Worm (Caenorhabditis elegans) whole organism, L1 larva: ENCODE data around the gene R06F6.14.

ENCODE experiments used
- C16A3.4 ChIP-seq: fragments of 150-350 bp; optimal IDR thresholded peaks from 2 replicates; lab custom pipeline; 2014; ENCODE audit warnings: missing biosample characterization, missing genetic modification characterization
- alr-1 ChIP-seq: fragments of 200-800 bp; sonication (Bioruptor generic); optimal IDR thresholded peaks from 2 replicates; lab custom pipeline; 2018; ENCODE audit warnings: borderline replicate concordance, mild to moderate bottlenecking, missing genetic modification characterization, missing compliant biosample characterization
- ama-1 ChIP-seq: fragments of 150-350 bp; optimal IDR thresholded peaks from 2 replicates; lab custom pipeline; 2014
- ceh-63 ChIP-seq: fragments of 200-800 bp; sonication (Bioruptor generic); optimal IDR thresholded peaks from 2 replicates; lab custom pipeline; 2018; ENCODE audit warnings: mild to moderate bottlenecking, missing genetic modification characterization, missing compliant biosample characterization
- ceh-82 ChIP-seq, 3 experiments: fragments of 150-350 bp in 1 of 3; sonication (generic microtip) in 2 of 3; optimal IDR thresholded peaks; 2 replicates each; lab custom pipeline; 2014 to 2017; ENCODE audit warnings: missing biosample characterization in 3 of 3, missing genetic modification characterization in 3 of 3
- ceh-88 ChIP-seq: fragments of 200-800 bp; sonication (Bioruptor generic); IDR thresholded peaks from 2 replicates; pipeline ENCODE4 v1.3.6; 2022; ENCODE audit warnings: missing genetic modification characterization, missing compliant biosample characterization
- ces-1 ChIP-seq: fragments of 150-350 bp; optimal IDR thresholded peaks from 2 replicates; lab custom pipeline; 2014; ENCODE audit warnings: missing biosample characterization, missing genetic modification reagents, missing genetic modification characterization
- ets-5 ChIP-seq: fragments of 200-800 bp; sonication (Bioruptor generic); IDR thresholded peaks from 2 replicates; pipeline ENCODE4 v1.3.6; 2022; ENCODE audit warnings: missing genetic modification characterization, missing compliant biosample characterization
- fkh-10 ChIP-seq: sonication (generic microtip); optimal IDR thresholded peaks from 2 replicates; lab custom pipeline; 2017; ENCODE audit warnings: missing biosample characterization, missing genetic modification reagents, missing genetic modification characterization
- fkh-8 ChIP-seq: sonication (generic microtip); optimal IDR thresholded peaks from 2 replicates; lab custom pipeline; 2016; ENCODE audit warnings: mild to moderate bottlenecking, missing genetic modification characterization, missing compliant biosample characterization
- fos-1 ChIP-seq: fragments of 150-350 bp; optimal IDR thresholded peaks from 2 replicates; lab custom pipeline; 2014; ENCODE audit warnings: missing biosample characterization, missing genetic modification characterization
- hlh-17 ChIP-seq: fragments of 200-800 bp; sonication (Bioruptor generic); optimal IDR thresholded peaks from 2 replicates; lab custom pipeline; 2018; ENCODE audit warnings: missing genetic modification characterization, mild to moderate bottlenecking, missing compliant biosample characterization, moderate library complexity, borderline replicate concordance
- hpl-2 ChIP-seq: fragments of 150-350 bp; optimal IDR thresholded peaks from 2 replicates; lab custom pipeline; 2014; ENCODE audit warnings: missing biosample characterization, missing genetic modification reagents, missing genetic modification characterization
- isw-1 ChIP-seq: fragments of 200-800 bp; sonication (Bioruptor generic); IDR thresholded peaks from 2 replicates; pipeline ENCODE4 v1.3.6; 2022; ENCODE audit warnings: missing genetic modification characterization, missing compliant biosample characterization
- lin-14 ChIP-seq: fragments of 200-800 bp; sonication (Bioruptor generic); optimal IDR thresholded peaks from 2 replicates; lab custom pipeline; 2018; ENCODE audit warnings: mild to moderate bottlenecking, missing genetic modification characterization, moderate library complexity, missing compliant biosample characterization
- lin-35 ChIP-seq, 2 experiments: fragments of 150-350 bp; optimal IDR thresholded peaks; 2 replicates each; lab custom pipeline; 2014; ENCODE audit warnings: missing biosample characterization in 2 of 2, missing genetic modification characterization in 2 of 2, missing genetic modification reagents in 2 of 2
- lir-3 ChIP-seq: sonication (generic microtip); optimal IDR thresholded peaks from 2 replicates; lab custom pipeline; 2016; ENCODE audit warnings: mild to moderate bottlenecking, missing genetic modification characterization, moderate library complexity, missing compliant biosample characterization; ENCODE audit not compliant: poor library complexity
- mep-1 ChIP-seq: fragments of 150-350 bp; optimal IDR thresholded peaks from 2 replicates; lab custom pipeline; 2014; ENCODE audit warnings: missing biosample characterization, missing genetic modification characterization
- nhr-11 ChIP-seq: fragments of 150-350 bp; optimal IDR thresholded peaks from 2 replicates; lab custom pipeline; 2014; ENCODE audit warnings: missing biosample characterization, missing genetic modification characterization
- nhr-47 ChIP-seq: sonication (generic microtip); optimal IDR thresholded peaks from 2 replicates; lab custom pipeline; 2016; ENCODE audit warnings: mild to moderate bottlenecking, missing genetic modification characterization, moderate library complexity, missing compliant biosample characterization
- nhr-71 ChIP-seq: sonication (generic microtip); optimal IDR thresholded peaks from 2 replicates; lab custom pipeline; 2016; ENCODE audit warnings: mild to moderate bottlenecking, missing genetic modification characterization, moderate library complexity, missing compliant biosample characterization
- nhr-77 ChIP-seq: fragments of 150-350 bp; optimal IDR thresholded peaks from 2 replicates; lab custom pipeline; 2014; ENCODE audit warnings: missing biosample characterization, missing genetic modification characterization
- nhr-85 ChIP-seq: sonication (generic microtip); peaks from one replicate; lab custom pipeline; 2016; ENCODE audit warnings: missing genetic modification characterization, inconsistent platforms, missing compliant biosample characterization
- nhr-90 ChIP-seq: sonication (generic microtip); optimal IDR thresholded peaks from 2 replicates; lab custom pipeline; 2016; ENCODE audit warnings: mild to moderate bottlenecking, missing genetic modification characterization, missing compliant biosample characterization; ENCODE audit not compliant: poor library complexity
- pax-3 ChIP-seq: fragments of 200-800 bp; sonication (Bioruptor generic); optimal IDR thresholded peaks from 2 replicates; lab custom pipeline; 2018; ENCODE audit warnings: mild to moderate bottlenecking, missing genetic modification characterization, moderate library complexity, missing compliant biosample characterization
- rnt-1 ChIP-seq: sonication (generic microtip); optimal IDR thresholded peaks from 2 replicates; lab custom pipeline; 2016; ENCODE audit warnings: mild to moderate bottlenecking, missing genetic modification characterization, moderate library complexity, missing compliant biosample characterization
- skn-1 ChIP-seq: fragments of 150-350 bp; optimal IDR thresholded peaks from 2 replicates; lab custom pipeline; 2014; ENCODE audit warnings: missing biosample characterization, missing genetic modification characterization
- snpc-4 ChIP-seq: fragments of 150-350 bp; optimal IDR thresholded peaks from 2 replicates; lab custom pipeline; 2014; ENCODE audit warnings: missing biosample characterization, missing genetic modification characterization
- sox-4 ChIP-seq: sonication (generic microtip); optimal IDR thresholded peaks from 2 replicates; lab custom pipeline; 2016; ENCODE audit warnings: missing genetic modification characterization, missing compliant biosample characterization
- sptf-1 ChIP-seq: fragments of 150-350 bp; optimal IDR thresholded peaks from 2 replicates; lab custom pipeline; 2014; ENCODE audit warnings: missing biosample characterization, missing genetic modification characterization
- swsn-7 ChIP-seq: sonication (generic microtip); optimal IDR thresholded peaks from 2 replicates; lab custom pipeline; 2016; ENCODE audit warnings: missing genetic modification characterization, missing compliant biosample characterization
- tbx-2 ChIP-seq: sonication (generic microtip); optimal IDR thresholded peaks from 2 replicates; lab custom pipeline; 2016; ENCODE audit warnings: missing genetic modification characterization, missing compliant biosample characterization
- tlp-1 ChIP-seq: fragments of 150-350 bp; optimal IDR thresholded peaks from 2 replicates; lab custom pipeline; 2014; ENCODE audit warnings: missing biosample characterization, missing genetic modification characterization
- unc-30 ChIP-seq: sonication (generic microtip); optimal IDR thresholded peaks from 2 replicates; lab custom pipeline; 2017; ENCODE audit warnings: missing biosample characterization, missing genetic modification characterization
- xbp-1 ChIP-seq: sonication (generic microtip); optimal IDR thresholded peaks from 2 replicates; lab custom pipeline; 2016; ENCODE audit warnings: missing genetic modification characterization, missing compliant biosample characterization
- zag-1 ChIP-seq: fragments of 150-350 bp; optimal IDR thresholded peaks from 2 replicates; lab custom pipeline; 2014; ENCODE audit warnings: missing biosample characterization, missing genetic modification characterization
- ztf-11 ChIP-seq, 2 experiments: sonication (generic microtip); optimal IDR thresholded peaks; 2 replicates each; lab custom pipeline; 2016 to 2017; ENCODE audit warnings: missing genetic modification characterization in 2 of 2, missing biosample characterization in 1 of 2, missing compliant biosample characterization in 1 of 2

R06F6.14 gene

DNA sequence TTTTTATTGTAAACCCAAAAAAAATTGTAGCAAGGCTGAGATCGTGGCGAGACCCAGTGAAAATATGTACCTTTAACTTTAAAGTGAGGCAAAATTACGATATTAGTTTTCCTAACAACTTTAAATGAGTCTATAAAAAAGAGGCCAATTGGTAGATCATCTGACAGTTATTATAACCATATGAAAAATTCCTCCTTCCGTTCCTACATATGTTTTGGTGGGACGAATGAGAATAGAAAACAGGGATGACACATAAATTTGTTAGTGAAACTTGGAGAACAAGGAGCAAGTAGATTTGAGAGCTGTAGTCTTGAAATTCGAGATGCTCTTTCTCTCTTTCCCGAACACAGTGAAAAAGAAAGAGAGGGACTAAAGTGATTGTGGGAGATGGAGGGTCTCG is 43.9 kb upstream of the R06F6.14 start:
- TF ChIP-seq nhr-71 (tag; lab: Kevin White, UChicago) = no peak
- no peak for TF ChIP-seq zag-1
- TF ChIP-seq swsn-7 = no peak
- TF ChIP-seq sox-4 (tag; lab: Kevin White, UChicago) = no peak
- no peak for TF ChIP-seq nhr-11
- TF ChIP-seq lin-35 (GFP tag; optimal IDR thresholded peaks at IDR 0.05; lab: Kevin White, UChicago) = no peak
- no peak for TF ChIP-seq ztf-11 (tag; optimal IDR thresholded peaks at IDR 0.05; lab: Kevin White, UChicago)
- TF ChIP-seq ets-5 (GFP tag; lab: Robert Waterston, UW) = no peak
- TF ChIP-seq, all 84 proteins: peak for 0

DNA sequence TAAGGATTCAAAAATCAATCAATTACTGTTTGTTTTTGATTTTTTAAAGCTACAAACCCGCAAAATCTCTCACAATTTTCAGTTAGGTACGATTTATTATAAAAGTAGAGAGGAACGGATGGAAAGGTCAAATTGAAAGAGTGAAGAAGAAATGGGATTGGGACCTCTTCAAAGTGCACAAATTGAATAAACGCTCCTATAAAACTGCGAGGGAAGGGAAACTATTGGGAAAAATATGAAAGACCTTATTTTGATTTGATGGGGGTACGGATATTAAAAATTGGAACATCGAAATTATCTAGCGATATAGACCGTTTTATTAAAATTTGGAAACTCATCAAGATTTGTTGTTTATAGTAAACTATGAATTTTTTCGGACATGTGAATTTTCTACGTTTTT is 42.3 kb upstream of the R06F6.14 start:
- TF ChIP-seq fkh-10 (GFP tag; lab: Kevin White, UChicago) (no peak), nhr-85 (tag; lab: Kevin White, UChicago) (no peak), ceh-63 (GFP tag; lab: Kevin White, UChicago) (no peak)

DNA sequence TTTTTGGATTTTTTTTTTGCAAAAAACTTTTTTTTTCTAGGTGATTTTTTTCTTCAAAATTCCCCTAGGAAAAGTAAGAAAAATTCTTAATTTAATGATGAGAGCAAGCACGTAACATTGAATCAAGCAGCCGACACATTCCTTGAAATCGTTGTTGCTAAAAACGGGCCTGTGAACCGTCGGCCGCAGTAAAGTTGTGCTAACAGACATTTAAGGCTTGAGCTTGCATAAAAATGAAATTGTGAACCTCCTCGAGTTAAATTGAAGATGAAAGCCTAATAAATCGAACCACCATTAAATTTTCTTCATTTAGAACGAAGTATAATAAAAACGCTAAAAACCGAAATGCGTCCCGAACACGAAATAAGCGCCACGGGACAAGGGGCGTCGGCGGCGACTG is 41.1 kb upstream of the R06F6.14 start:
- TF ChIP-seq C16A3.4 (tag; lab: Kevin White, UChicago) (no peak), isw-1 (GFP tag; lab: Robert Waterston, UW) (no peak), skn-1 (no peak)

DNA sequence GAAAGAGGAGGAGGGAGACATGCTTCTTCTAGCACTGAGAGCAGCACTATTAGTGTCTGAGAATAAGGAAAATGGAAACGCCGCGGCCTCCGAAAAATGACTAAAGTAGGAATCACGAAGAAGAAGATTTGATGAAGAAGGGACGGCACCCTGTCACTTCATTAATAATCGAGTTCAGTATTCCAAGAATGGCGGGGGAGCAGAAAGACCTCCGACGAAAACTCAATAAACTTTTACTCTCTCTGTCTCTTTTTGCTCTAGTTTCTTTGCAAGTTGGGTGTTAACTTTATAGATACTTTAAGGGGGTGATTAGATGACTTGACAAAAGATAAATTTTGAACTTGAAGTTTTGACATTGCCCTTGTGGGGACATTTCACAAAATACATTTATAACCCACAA is 39.8 kb upstream of the R06F6.14 start:
- TF ChIP-seq mep-1 (tag; lab: Kevin White, UChicago) (no peak), ceh-88 (GFP tag; lab: Robert Waterston, UW) (no peak), pax-3 (tag; lab: Kevin White, UChicago) (no peak), lin-14 (GFP tag; lab: Kevin White, UChicago) (peak; percentile 47), tbx-2 (no peak), fkh-8 (tag; lab: Kevin White, UChicago) (peak; percentile 0), xbp-1 (no peak), ces-1 (GFP tag; lab: Kevin White, UChicago) (peak; percentile 50), unc-30 (tag; lab: Kevin White, UChicago) (no peak), nhr-71 (tag; lab: Kevin White, UChicago) (peak; percentile 23), alr-1 (tag; lab: Kevin White, UChicago) (no peak), nhr-47 (tag; lab: Kevin White, UChicago) (peak; percentile 20), fos-1 (tag; lab: Kevin White, UChicago) (no peak), fkh-10 (GFP tag; lab: Kevin White, UChicago) (peak; percentile 24), hpl-2 (GFP tag; lab: Kevin White, UChicago) (no peak), nhr-90 (tag; lab: Kevin White, UChicago) (no peak), rnt-1 (tag; lab: Kevin White, UChicago) (peak; percentile 11), snpc-4 (tag; lab: Kevin White, UChicago) (no peak)

DNA sequence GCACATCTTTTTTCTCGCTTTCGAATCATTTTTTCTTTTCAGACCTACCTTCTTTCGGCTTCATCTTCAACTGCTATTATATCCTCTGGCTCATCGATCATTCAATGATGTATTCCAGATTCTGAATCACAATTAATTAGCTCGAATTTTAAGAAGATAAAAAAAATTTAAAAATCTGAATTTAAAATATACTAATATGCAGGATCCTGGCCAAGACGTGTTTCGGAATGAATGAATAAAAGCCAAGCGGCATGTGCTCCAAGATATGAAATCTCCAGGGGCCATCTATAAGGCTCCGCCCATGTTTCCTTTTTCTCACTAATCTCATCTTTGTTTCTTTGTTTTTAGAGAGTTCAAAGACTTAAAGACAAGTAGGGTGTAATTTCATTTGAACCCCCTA is 31.1 kb upstream of the R06F6.14 start, which contains the start of gene mpz-1:
TSS of gene mpz-1 (minus strand) at position 101 of the 400 bp plus-strand sequence.
- TF ChIP-seq hlh-17 (no peak), nhr-77 (no peak), lir-3 (no peak), ceh-82 (tag; optimal IDR thresholded peaks at IDR 0.05; lab: Kevin White, UChicago) (no peak), hpl-2 (GFP tag; lab: Kevin White, UChicago) (no peak), ama-1 (lab: Kevin White, UChicago) (no peak), sptf-1 (no peak), tlp-1 (tag; lab: Kevin White, UChicago) (no peak), ceh-63 (GFP tag; lab: Kevin White, UChicago) (no peak)
